Worm (Caenorhabditis elegans) whole organism, L2 larva: ENCODE data around the gene R01E6.2.

Experiments used
- C34F6.9 ChIP-seq: fragments of 150-350 bp; optimal IDR thresholded peaks from 2 replicates; lab custom pipeline; 2014; ENCODE audit warnings: missing biosample characterization, missing genetic modification characterization
- F13H6.1 ChIP-seq: sonication (generic microtip); optimal IDR thresholded peaks from 2 replicates; lab custom pipeline; 2016; ENCODE audit warnings: missing genetic modification characterization, missing compliant biosample characterization
- R02D3.7 ChIP-seq: fragments of 150-350 bp; optimal IDR thresholded peaks from 2 replicates; lab custom pipeline; 2014; ENCODE audit warnings: missing biosample characterization, missing genetic modification characterization
- Y55F3AM.14 ChIP-seq: fragments of 200-800 bp; sonication (Bioruptor generic); optimal IDR thresholded peaks from 2 replicates; lab custom pipeline; 2018; ENCODE audit warnings: mild to moderate bottlenecking, missing genetic modification characterization, missing compliant biosample characterization
- ZK546.5 ChIP-seq: sonication (generic microtip); optimal IDR thresholded peaks from 2 replicates; lab custom pipeline; 2017; ENCODE audit warnings: missing biosample characterization, missing genetic modification characterization
- alr-1 ChIP-seq: fragments of 150-350 bp; optimal IDR thresholded peaks from 2 replicates; lab custom pipeline; 2014; ENCODE audit warnings: missing biosample characterization, missing genetic modification characterization
- aly-2 ChIP-seq: fragments of 150-350 bp; optimal IDR thresholded peaks from 2 replicates; lab custom pipeline; 2014; ENCODE audit warnings: missing biosample characterization, missing genetic modification characterization
- ama-1 ChIP-seq: fragments of 150-350 bp; optimal IDR thresholded peaks from 2 replicates; lab custom pipeline; 2018; ENCODE audit warnings: inconsistent platforms
- blmp-1 ChIP-seq: sonication (generic microtip); optimal IDR thresholded peaks from 2 replicates; lab custom pipeline; 2017; ENCODE audit warnings: missing genetic modification characterization, mild to moderate bottlenecking, missing compliant biosample characterization, antibody characterized with exemption, moderate library complexity; ENCODE audit not compliant: insufficient read depth
- crh-2 ChIP-seq: sonication (generic microtip); optimal IDR thresholded peaks from 2 replicates; lab custom pipeline; 2017; ENCODE audit warnings: missing biosample characterization, missing genetic modification characterization
- dmd-4 ChIP-seq: sonication (generic microtip); optimal IDR thresholded peaks from 2 replicates; lab custom pipeline; 2017; ENCODE audit warnings: missing biosample characterization, missing genetic modification characterization
- egl-27 ChIP-seq: sonication (generic microtip); optimal IDR thresholded peaks from 3 replicates; lab custom pipeline; 2017; ENCODE audit warnings: missing biosample characterization, missing genetic modification reagents, missing genetic modification characterization
- elt-1 ChIP-seq: fragments of 150-350 bp; optimal IDR thresholded peaks from 2 replicates; lab custom pipeline; 2014; ENCODE audit warnings: missing biosample characterization, missing genetic modification characterization
- elt-3 ChIP-seq: sonication (generic microtip); optimal IDR thresholded peaks from 2 replicates; lab custom pipeline; 2017; ENCODE audit warnings: missing biosample characterization, missing genetic modification characterization
- gmeb-1 ChIP-seq: fragments of 150-350 bp; optimal IDR thresholded peaks from 2 replicates; lab custom pipeline; 2014; ENCODE audit warnings: missing biosample characterization, missing genetic modification characterization
- lin-11 ChIP-seq: fragments of 150-350 bp; sonication (generic microtip); optimal IDR thresholded peaks from 2 replicates; lab custom pipeline; 2014; ENCODE audit warnings: missing biosample characterization, missing genetic modification characterization, inconsistent platforms, mixed read lengths
- lin-13 ChIP-seq: fragments of 150-350 bp; optimal IDR thresholded peaks from 2 replicates; lab custom pipeline; 2014; ENCODE audit warnings: missing biosample characterization, missing genetic modification reagents, missing genetic modification characterization
- lin-39 ChIP-seq: fragments of 150-350 bp; optimal IDR thresholded peaks from 2 replicates; lab custom pipeline; 2014; ENCODE audit warnings: missing biosample characterization, missing genetic modification reagents, missing genetic modification characterization
- lsy-2 ChIP-seq, 2 experiments: fragments of 150-350 bp in 1 of 2; sonication (generic microtip) in 1 of 2; optimal IDR thresholded peaks; 2 replicates each; lab custom pipeline; 2014 to 2017; ENCODE audit warnings: missing biosample characterization in 2 of 2, missing genetic modification characterization in 2 of 2
- mab-5 ChIP-seq: fragments of 150-350 bp; optimal IDR thresholded peaks from 2 replicates; lab custom pipeline; 2014; ENCODE audit warnings: missing biosample characterization, missing genetic modification characterization
- mdl-1 ChIP-seq, 2 experiments: fragments of 150-350 bp in 1 of 2; sonication (generic microtip) in 1 of 2; optimal IDR thresholded peaks; 2 replicates each; lab custom pipeline; 2017; ENCODE audit warnings: missing biosample characterization in 2 of 2, missing genetic modification characterization in 2 of 2
- nhr-10 ChIP-seq: sonication (generic microtip); optimal IDR thresholded peaks from 2 replicates; lab custom pipeline; 2017; ENCODE audit warnings: missing biosample characterization, missing genetic modification characterization
- nhr-11 ChIP-seq: fragments of 150-350 bp; optimal IDR thresholded peaks from 2 replicates; lab custom pipeline; 2014; ENCODE audit warnings: missing biosample characterization, missing genetic modification characterization
- nhr-12 ChIP-seq: fragments of 150-350 bp; optimal IDR thresholded peaks from 2 replicates; lab custom pipeline; 2014; ENCODE audit warnings: missing biosample characterization, missing genetic modification characterization
- nhr-129 ChIP-seq: fragments of 150-350 bp; optimal IDR thresholded peaks from 2 replicates; lab custom pipeline; 2014; ENCODE audit warnings: missing biosample characterization, missing genetic modification characterization
- nhr-21 ChIP-seq: fragments of 150-350 bp; optimal IDR thresholded peaks from 2 replicates; lab custom pipeline; 2014; ENCODE audit warnings: missing biosample characterization, missing genetic modification characterization
- nhr-23 ChIP-seq: fragments of 150-350 bp; optimal IDR thresholded peaks from 2 replicates; lab custom pipeline; 2014; ENCODE audit warnings: missing biosample characterization, missing genetic modification reagents, missing genetic modification characterization
- nhr-237 ChIP-seq: fragments of 150-350 bp; optimal IDR thresholded peaks from 2 replicates; lab custom pipeline; 2014; ENCODE audit warnings: missing biosample characterization, missing genetic modification characterization
- nhr-25 ChIP-seq: fragments of 150-350 bp; sonication (generic microtip); optimal IDR thresholded peaks from 3 replicates; lab custom pipeline; 2014; ENCODE audit warnings: missing biosample characterization, missing genetic modification characterization
- nhr-6 ChIP-seq: fragments of 150-350 bp; optimal IDR thresholded peaks from 2 replicates; lab custom pipeline; 2014; ENCODE audit warnings: missing biosample characterization, missing genetic modification characterization
- nhr-77 ChIP-seq: fragments of 150-350 bp; optimal IDR thresholded peaks from 2 replicates; lab custom pipeline; 2014; ENCODE audit warnings: missing biosample characterization, missing genetic modification characterization
- peb-1 ChIP-seq: fragments of 150-350 bp; optimal IDR thresholded peaks from 2 replicates; lab custom pipeline; 2014; ENCODE audit warnings: missing biosample characterization, missing genetic modification characterization
- sem-4 ChIP-seq: fragments of 150-350 bp; optimal IDR thresholded peaks from 2 replicates; lab custom pipeline; 2014; ENCODE audit warnings: missing biosample characterization, missing genetic modification reagents, missing genetic modification characterization
- skn-1 ChIP-seq: sonication (generic microtip); optimal IDR thresholded peaks from 2 replicates; lab custom pipeline; 2017; ENCODE audit warnings: missing biosample characterization, missing genetic modification characterization
- sma-3 ChIP-seq: sonication (generic microtip); optimal IDR thresholded peaks from 2 replicates; lab custom pipeline; 2016; ENCODE audit warnings: missing genetic modification reagents, missing genetic modification characterization, missing compliant biosample characterization
- sma-9 ChIP-seq, 2 experiments: fragments of 150-350 bp in 1 of 2; sonication (generic microtip) in 1 of 2; optimal IDR thresholded peaks; 2 replicates each; lab custom pipeline; 2014 to 2016; ENCODE audit warnings: missing genetic modification characterization in 2 of 2, mild to moderate bottlenecking in 1 of 2, missing biosample characterization in 1 of 2, missing compliant biosample characterization in 1 of 2, missing genetic modification reagents in 1 of 2, moderate library complexity in 1 of 2
- snpc-4 ChIP-seq: fragments of 150-350 bp; optimal IDR thresholded peaks from 2 replicates; lab custom pipeline; 2014; ENCODE audit warnings: missing biosample characterization, missing genetic modification characterization
- unc-39 ChIP-seq: fragments of 150-350 bp; optimal IDR thresholded peaks from 2 replicates; lab custom pipeline; 2014; ENCODE audit warnings: missing biosample characterization, missing genetic modification characterization
- unc-55 ChIP-seq: fragments of 150-350 bp; sonication (generic microtip); optimal IDR thresholded peaks from 3 replicates; lab custom pipeline; 2014; ENCODE audit warnings: missing biosample characterization, missing genetic modification reagents, missing genetic modification characterization
- unc-62 ChIP-seq: fragments of 150-350 bp; optimal IDR thresholded peaks from 2 replicates; lab custom pipeline; 2014; ENCODE audit warnings: missing biosample characterization, missing genetic modification reagents, missing genetic modification characterization
- zag-1 ChIP-seq: fragments of 150-350 bp; optimal IDR thresholded peaks from 2 replicates; lab custom pipeline; 2014; ENCODE audit warnings: missing biosample characterization, missing genetic modification characterization
- ztf-1 ChIP-seq: fragments of 200-800 bp; sonication (Bioruptor generic); conservative IDR thresholded peaks from 2 replicates; pipeline ENCODE4 v1.3.6; 2022; ENCODE audit warnings: missing genetic modification characterization, missing compliant biosample characterization
- ztf-11 ChIP-seq: sonication (generic microtip); optimal IDR thresholded peaks from 2 replicates; lab custom pipeline; 2017; ENCODE audit warnings: missing biosample characterization, missing genetic modification characterization
- ztf-4 ChIP-seq: fragments of 150-350 bp; optimal IDR thresholded peaks from 2 replicates; lab custom pipeline; 2014; ENCODE audit warnings: missing biosample characterization, missing genetic modification characterization

R01E6.2 gene

DNA sequence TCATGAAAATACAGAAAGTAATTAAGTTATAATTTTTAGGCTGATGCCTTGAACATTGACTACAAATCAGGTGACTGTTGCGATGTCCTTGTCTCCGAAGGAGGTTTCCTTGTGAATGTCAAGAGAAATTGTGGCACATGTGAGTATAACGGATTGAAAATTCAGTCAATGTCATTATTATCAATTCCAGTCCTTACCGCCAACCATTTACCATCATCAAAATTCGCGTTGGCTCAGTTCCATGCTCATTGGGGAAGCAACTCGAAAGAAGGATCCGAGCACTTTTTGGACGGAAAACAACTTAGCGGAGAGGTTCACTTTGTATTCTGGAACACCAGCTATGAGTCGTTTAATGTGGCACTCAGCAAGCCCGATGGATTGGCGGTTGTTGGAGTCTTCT lies 23.0 kb downstream of the R01E6.2 start:
- TF ChIP-seq ama-1 (lab: Kevin White, UChicago): no peak
- no peak for TF ChIP-seq F13H6.1 (tag; lab: Kevin White, UChicago)
- TF ChIP-seq C34F6.9 (tag; lab: Kevin White, UChicago): no peak
- TF ChIP-seq lsy-2 (tag; optimal IDR thresholded peaks at IDR 0.05; lab: Kevin White, UChicago): no peak
- TF ChIP-seq nhr-10 (tag; lab: Kevin White, UChicago): no peak
- no peak for TF ChIP-seq snpc-4 (tag; lab: Kevin White, UChicago)
- no peak for TF ChIP-seq nhr-6 (tag; lab: Kevin White, UChicago)
- TF ChIP-seq lin-13 (GFP tag; lab: Kevin White, UChicago): no peak
- TF ChIP-seq unc-62 (GFP tag; lab: Kevin White, UChicago): no peak
- no peak for TF ChIP-seq ztf-11 (tag; lab: Kevin White, UChicago)
- TF ChIP-seq nhr-237: no peak

ce11 chrX:13542757-13543156 lies 23.6 kb downstream of the R01E6.2 start:
- TF ChIP-seq nhr-25 (tag; lab: Kevin White, UChicago) (no peak), lin-13 (GFP tag; lab: Kevin White, UChicago) (peak; percentile 26), nhr-6 (tag; lab: Kevin White, UChicago) (no peak), zag-1 (no peak), elt-1 (tag; lab: Kevin White, UChicago) (no peak), Y55F3AM.14 (GFP tag; lab: Kevin White, UChicago) (peak; percentile 29), lsy-2 (tag; optimal IDR thresholded peaks at IDR 0.05; lab: Kevin White, UChicago) (peak in 1 of 2 experiments; percentile 33), aly-2 (tag; lab: Kevin White, UChicago) (no peak), snpc-4 (tag; lab: Kevin White, UChicago) (no peak), sem-4 (tag; lab: Kevin White, UChicago) (peak; percentile 12), alr-1 (no peak), egl-27 (tag; lab: Kevin White, UChicago) (no peak), ztf-4 (tag; lab: Kevin White, UChicago) (peak; percentile 38), C34F6.9 (tag; lab: Kevin White, UChicago) (peak; percentile 56), blmp-1 (tag; lab: Kevin White, UChicago) (peak; percentile 31), nhr-77 (tag; lab: Kevin White, UChicago) (no peak), R02D3.7 (tag; lab: Kevin White, UChicago) (no peak), sma-3 (GFP tag; lab: Kevin White, UChicago) (no peak), nhr-129 (tag; lab: Kevin White, UChicago) (peak; percentile 10), ztf-1 (no peak), nhr-21 (no peak), sma-9 (GFP tag; optimal IDR thresholded peaks at IDR 0.05; lab: Kevin White, UChicago) (peak; percentile 51), sma-9 (tag; optimal IDR thresholded peaks at IDR 0.05; lab: Kevin White, UChicago) (no peak), peb-1 (tag; lab: Kevin White, UChicago) (no peak), ZK546.5 (no peak), nhr-237 (no peak), F13H6.1 (tag; lab: Kevin White, UChicago) (no peak), unc-55 (GFP tag; lab: Kevin White, UChicago) (peak; percentile 37), nhr-11 (tag; lab: Kevin White, UChicago) (no peak), skn-1 (tag; lab: Kevin White, UChicago) (no peak), crh-2 (tag; lab: Kevin White, UChicago) (peak; percentile 17), lin-11 (no peak), mdl-1 (tag; optimal IDR thresholded peaks at IDR 0.05; lab: Kevin White, UChicago) (no peak), dmd-4 (tag; lab: Kevin White, UChicago) (no peak), nhr-12 (no peak), gmeb-1 (tag; lab: Kevin White, UChicago) (no peak), nhr-23 (no peak), ama-1 (lab: Kevin White, UChicago) (peak; percentile 26), elt-3 (tag; lab: Kevin White, UChicago) (no peak), unc-62 (GFP tag; lab: Kevin White, UChicago) (no peak), ztf-11 (tag; lab: Kevin White, UChicago) (no peak), lin-39 (tag; lab: Kevin White, UChicago) (no peak), unc-39 (tag; lab: Kevin White, UChicago) (no peak), mab-5 (no peak)
